Worm (Caenorhabditis elegans): ENCODE measurements around the gene cyp-35A2.

cyp-35A2 gene

ce11 chrV:7389771-7390170 lies 25.8 kb upstream of the cyp-35A2 start, which contains the start of gene C02H6.1:
Gene C02H6.1, minus strand, starts transcription at chrV:7389871.
- TF ChIP-seq scrt-1 (GFP tag; IDR thresholded peaks at IDR 0.05): no peak
- no peak for TF ChIP-seq hmg-4 (GFP tag; optimal IDR thresholded peaks at IDR 0.05)
- no peak for TF ChIP-seq aly-1 (tag; optimal IDR thresholded peaks at IDR 0.05)
- TF ChIP-seq tbx-11 (GFP tag; IDR thresholded peaks at IDR 0.05): no peak
- no peak for TF ChIP-seq tra-4 (tag; optimal IDR thresholded peaks at IDR 0.05)
- TF ChIP-seq B0310.2 (tag; optimal IDR thresholded peaks at IDR 0.05): no peak

- TF ChIP-seq tbx-37 (GFP tag; conservative IDR thresholded peaks at IDR 0.05) (no peak), ceh-13 (GFP tag; optimal IDR thresholded peaks at IDR 0.05) (no peak), hmg-4 (GFP tag; optimal IDR thresholded peaks at IDR 0.05) (no peak), tra-4 (tag; optimal IDR thresholded peaks at IDR 0.05) (no peak), scrt-1 (GFP tag; IDR thresholded peaks at IDR 0.05) (no peak), pes-1 (GFP tag; IDR thresholded peaks at IDR 0.05) (no peak), B0310.2 (tag; optimal IDR thresholded peaks at IDR 0.05) (no peak), F13C5.2 (tag; optimal IDR thresholded peaks at IDR 0.05) (no peak), ceh-36 (tag; optimal IDR thresholded peaks at IDR 0.05) (no peak), ama-1 (optimal IDR thresholded peaks at IDR 0.05) (no peak), ets-7 (tag; optimal IDR thresholded peaks at IDR 0.05) (no peak), flt-1 (GFP tag; IDR thresholded peaks at IDR 0.05) (no peak), aly-1 (tag; optimal IDR thresholded peaks at IDR 0.05) (no peak), tbx-11 (GFP tag; IDR thresholded peaks at IDR 0.05) (no peak), hmbx-1 (tag; optimal IDR thresholded peaks at IDR 0.05) (no peak), sea-1 (GFP tag; conservative IDR thresholded peaks at IDR 0.05) (no peak), hnd-1 (tag; optimal IDR thresholded peaks at IDR 0.05) (no peak)
Observed at ce11 chrV:7387755-7388154, 23.8 kb upstream of the cyp-35A2 start, which contains the start of gene C02H6.3. Gene C02H6.3, minus strand, starts transcription at chrV:7387855.

- no peak for TF ChIP-seq ama-1 (optimal IDR thresholded peaks at IDR 0.05)
- TF ChIP-seq flt-1 (GFP tag; IDR thresholded peaks at IDR 0.05): no peak
- no peak for TF ChIP-seq B0310.2 (tag; optimal IDR thresholded peaks at IDR 0.05)
- TF ChIP-seq scrt-1 (GFP tag; IDR thresholded peaks at IDR 0.05): no peak
- no peak for TF ChIP-seq hmg-4 (GFP tag; optimal IDR thresholded peaks at IDR 0.05)
- no peak for TF ChIP-seq sea-1 (GFP tag; conservative IDR thresholded peaks at IDR 0.05)
Observed at ce11 chrV:7386052-7386573, 22.1 kb upstream of the cyp-35A2 start, which contains the start of gene srp-6. Gene srp-6, minus strand, starts transcription at chrV:7386102.

- TF ChIP-seq ets-7 (tag; optimal IDR thresholded peaks at IDR 0.05) (no peak), hmbx-1 (tag; optimal IDR thresholded peaks at IDR 0.05) (no peak), sea-1 (GFP tag; conservative IDR thresholded peaks at IDR 0.05) (no peak), hnd-1 (tag; optimal IDR thresholded peaks at IDR 0.05) (no peak), flt-1 (GFP tag; IDR thresholded peaks at IDR 0.05) (no peak), scrt-1 (GFP tag; IDR thresholded peaks at IDR 0.05) (no peak), tbx-37 (GFP tag; conservative IDR thresholded peaks at IDR 0.05) (no peak), ceh-36 (tag; optimal IDR thresholded peaks at IDR 0.05) (no peak), tbx-11 (GFP tag; IDR thresholded peaks at IDR 0.05) (no peak), aly-1 (tag; optimal IDR thresholded peaks at IDR 0.05) (no peak), tra-4 (tag; optimal IDR thresholded peaks at IDR 0.05) (no peak)
Observed at ce11 chrV:7381008-7381407, 17.0 kb upstream of the cyp-35A2 start, which contains the start of gene C03G6.17. Gene C03G6.17, minus strand, starts transcription at chrV:7381108.

- TF ChIP-seq ceh-13 (GFP tag; optimal IDR thresholded peaks at IDR 0.05): no peak
- TF ChIP-seq hmbx-1 (tag; optimal IDR thresholded peaks at IDR 0.05): no peak
- no peak for TF ChIP-seq sea-1 (GFP tag; conservative IDR thresholded peaks at IDR 0.05)
- no peak for TF ChIP-seq hmg-4 (GFP tag; optimal IDR thresholded peaks at IDR 0.05)
- TF ChIP-seq ama-1 (optimal IDR thresholded peaks at IDR 0.05): no peak
Observed at ce11 chrV:7379384-7379783, 15.4 kb upstream of the cyp-35A2 start, which contains the start of gene srsx-24. Gene srsx-24, minus strand, starts transcription at chrV:7379484.

ce11 chrV:7374090-7374489 lies 10.1 kb upstream of the cyp-35A2 start, which contains the start of gene srx-56:
Gene srx-56, plus strand, starts transcription at chrV:7374390.
- TF ChIP-seq tra-4 (tag; optimal IDR thresholded peaks at IDR 0.05) (no peak), ceh-36 (tag; optimal IDR thresholded peaks at IDR 0.05) (no peak), ets-7 (tag; optimal IDR thresholded peaks at IDR 0.05) (no peak), scrt-1 (GFP tag; IDR thresholded peaks at IDR 0.05) (no peak), flt-1 (GFP tag; IDR thresholded peaks at IDR 0.05) (no peak), ama-1 (optimal IDR thresholded peaks at IDR 0.05) (no peak), ceh-13 (GFP tag; optimal IDR thresholded peaks at IDR 0.05) (no peak)

- TF ChIP-seq tra-4 (tag; optimal IDR thresholded peaks at IDR 0.05) (no peak), pes-1 (GFP tag; IDR thresholded peaks at IDR 0.05) (no peak), flt-1 (GFP tag; IDR thresholded peaks at IDR 0.05) (no peak), ceh-13 (GFP tag; optimal IDR thresholded peaks at IDR 0.05) (no peak), F13C5.2 (tag; optimal IDR thresholded peaks at IDR 0.05) (no peak), hmbx-1 (tag; optimal IDR thresholded peaks at IDR 0.05) (no peak), ceh-36 (tag; optimal IDR thresholded peaks at IDR 0.05) (no peak), aly-1 (tag; optimal IDR thresholded peaks at IDR 0.05) (no peak), hnd-1 (tag; optimal IDR thresholded peaks at IDR 0.05) (no peak), scrt-1 (GFP tag; IDR thresholded peaks at IDR 0.05) (no peak), B0310.2 (tag; optimal IDR thresholded peaks at IDR 0.05) (no peak), sea-1 (GFP tag; conservative IDR thresholded peaks at IDR 0.05) (no peak), ama-1 (optimal IDR thresholded peaks at IDR 0.05) (no peak), hmg-4 (GFP tag; optimal IDR thresholded peaks at IDR 0.05) (no peak), tbx-11 (GFP tag; IDR thresholded peaks at IDR 0.05) (no peak), ets-7 (tag; optimal IDR thresholded peaks at IDR 0.05) (no peak), tbx-37 (GFP tag; conservative IDR thresholded peaks at IDR 0.05) (no peak)
Observed at ce11 chrV:7369578-7369977, 5.6 kb upstream of the cyp-35A2 start, which contains the start of gene srj-14. Gene srj-14, plus strand, starts transcription at chrV:7369708.

ce11 chrV:7364951-7365350 lies 969 bp upstream of the cyp-35A2 start, which contains the start of gene exc-13:
Gene exc-13, plus strand, starts transcription at chrV:7365251.
- no peak for TF ChIP-seq flt-1 (GFP tag; IDR thresholded peaks at IDR 0.05)
- no peak for TF ChIP-seq ceh-36 (tag; optimal IDR thresholded peaks at IDR 0.05)
- TF ChIP-seq tra-4 (tag; optimal IDR thresholded peaks at IDR 0.05): no peak
- no peak for TF ChIP-seq hnd-1 (tag; optimal IDR thresholded peaks at IDR 0.05)
- TF ChIP-seq scrt-1 (GFP tag; IDR thresholded peaks at IDR 0.05): no peak
- no peak for TF ChIP-seq ets-7 (tag; optimal IDR thresholded peaks at IDR 0.05)
- no peak for TF ChIP-seq sea-1 (GFP tag; conservative IDR thresholded peaks at IDR 0.05)
- no peak for TF ChIP-seq ama-1 (optimal IDR thresholded peaks at IDR 0.05)
- TF ChIP-seq aly-1 (tag; optimal IDR thresholded peaks at IDR 0.05): no peak
- TF ChIP-seq ceh-13 (GFP tag; optimal IDR thresholded peaks at IDR 0.05): no peak
- no peak for TF ChIP-seq tbx-37 (GFP tag; conservative IDR thresholded peaks at IDR 0.05)
- TF ChIP-seq hmg-4 (GFP tag; optimal IDR thresholded peaks at IDR 0.05): no peak
- no peak for TF ChIP-seq pes-1 (GFP tag; IDR thresholded peaks at IDR 0.05)
- no peak for TF ChIP-seq hmbx-1 (tag; optimal IDR thresholded peaks at IDR 0.05)
